Worm (Caenorhabditis elegans) whole organism, early embryonic: ENCODE measurements around the gene cat-2.

Source experiments
- aly-1 ChIP-seq: sonication (generic microtip); optimal IDR thresholded peaks from 2 replicates; lab custom pipeline; 2016; ENCODE audit warnings: missing genetic modification characterization, missing compliant biosample characterization
- ama-1 ChIP-seq: fragments of 150-350 bp; optimal IDR thresholded peaks from 2 replicates; lab custom pipeline; 2014
- ceh-36 ChIP-seq: sonication (generic microtip); optimal IDR thresholded peaks from 2 replicates; lab custom pipeline; 2016; ENCODE audit warnings: missing genetic modification characterization, inconsistent platforms, missing compliant biosample characterization
- ets-7 ChIP-seq: sonication (generic microtip); optimal IDR thresholded peaks from 2 replicates; lab custom pipeline; 2016; ENCODE audit warnings: missing genotype, missing genetic modification characterization, missing compliant biosample characterization
- flt-1 ChIP-seq: fragments of 200-800 bp; sonication (Bioruptor generic); IDR thresholded peaks from 2 replicates; pipeline ENCODE4 v1.3.6; 2022; ENCODE audit warnings: missing genetic modification characterization, missing compliant biosample characterization
- sea-1 ChIP-seq: fragments of 200-800 bp; sonication (Bioruptor generic); conservative IDR thresholded peaks from 2 replicates; pipeline ENCODE4 v1.3.6; 2022; ENCODE audit warnings: missing genetic modification characterization, missing compliant biosample characterization

DNA sequence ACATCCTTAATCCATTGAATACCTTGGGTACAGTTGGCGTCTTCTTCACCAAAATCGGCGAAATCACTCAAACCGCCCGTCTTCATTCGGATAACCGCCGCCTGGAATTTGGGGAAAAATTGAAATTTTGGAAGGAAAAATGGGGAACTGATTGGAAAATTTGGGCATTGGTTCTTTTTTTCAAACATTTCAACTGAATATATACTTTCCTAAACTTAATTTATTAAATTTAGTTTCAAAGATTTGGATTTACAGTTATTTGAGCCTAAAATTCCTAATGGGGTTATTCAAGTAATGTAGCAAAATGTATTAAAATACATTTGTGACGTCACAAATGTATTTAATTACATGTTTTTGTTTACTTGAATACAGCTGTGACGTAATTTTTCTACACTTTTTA is 19.9 kb upstream of the cat-2 start, which contains the start of gene laat-1:
- TF ChIP-seq flt-1 (no peak), ama-1 (lab: Kevin White, UChicago) (no peak), sea-1 (GFP tag; lab: Robert Waterston, UW) (no peak), ets-7 (tag; lab: Kevin White, UChicago) (no peak), ceh-36 (no peak), aly-1 (tag; lab: Kevin White, UChicago) (no peak)
